Worm (Caenorhabditis elegans): ENCODE results near the gene C06E1.1.
A peak's percentile ranks its signal among the peaks of the same experiment; 100 is the strongest.

Gene C06E1.1

ce11 chrIII:8580802-8581201 is 24.8 kb upstream of the C06E1.1 start, which contains the start of gene doxa-1:
doxa-1 (plus strand) TSS chrIII:8581102.
- TF ChIP-seq unc-55 (GFP tag; optimal IDR thresholded peaks at IDR 0.05) (no peak), syd-9 (tag; optimal IDR thresholded peaks at IDR 0.05) (no peak), dmd-4 (tag; optimal IDR thresholded peaks at IDR 0.05; ENCODE audit: borderline replicate concordance) (no peak), C08G9.2 (tag; optimal IDR thresholded peaks at IDR 0.05) (no peak), unc-86 (tag; optimal IDR thresholded peaks at IDR 0.05) (no peak), hlh-30 (tag; optimal IDR thresholded peaks at IDR 0.05; ENCODE audit: insufficient read depth) (no peak), F13H6.1 (tag; optimal IDR thresholded peaks at IDR 0.05) (no peak), pros-1 (tag; optimal IDR thresholded peaks at IDR 0.05) (no peak), ceh-6 (GFP tag; optimal IDR thresholded peaks at IDR 0.05) (no peak)

DNA sequence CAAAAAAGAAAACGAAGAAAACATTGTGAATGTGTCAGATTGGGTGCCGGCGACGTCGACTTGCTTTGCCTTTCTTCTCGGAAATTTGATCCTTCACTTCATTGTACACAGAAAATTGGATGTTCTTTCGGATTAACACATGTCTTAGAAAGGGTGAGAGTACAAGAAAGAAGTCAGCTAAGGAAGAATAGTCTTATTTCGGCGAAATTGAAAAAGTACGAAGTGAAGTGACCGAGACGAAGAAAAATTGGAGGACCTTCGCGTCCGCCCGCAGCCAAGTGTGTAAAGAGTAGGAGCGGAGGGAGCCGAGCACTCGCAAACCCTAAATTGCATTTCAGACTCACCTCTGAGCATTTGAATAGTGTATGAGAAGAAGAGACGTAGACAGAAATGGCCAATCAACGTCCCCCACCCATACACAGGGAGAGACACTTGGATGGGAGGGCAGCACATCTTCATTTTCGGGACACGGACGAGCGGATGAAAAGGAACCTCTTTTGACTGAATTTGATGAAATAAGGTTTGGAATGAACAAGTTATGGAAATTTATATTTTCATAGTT is 17.0 kb upstream of the C06E1.1 start, which contains the start of gene glr-1:
TSS of gene glr-1 (minus strand) at position 51 of the 562 bp plus-strand sequence.
- TF ChIP-seq pha-2 (tag; optimal IDR thresholded peaks at IDR 0.05) (no peak), fkh-10 (GFP tag; optimal IDR thresholded peaks at IDR 0.05) (peak; percentile 27), lim-6 (tag; optimal IDR thresholded peaks at IDR 0.05) (peak; percentile 35), nfya-1 (tag; optimal IDR thresholded peaks at IDR 0.05) (peak; percentile 35), unc-42 (tag; optimal IDR thresholded peaks at IDR 0.05) (peak; percentile 95), tbx-2 (tag; optimal IDR thresholded peaks at IDR 0.05) (peak; percentile 19), ceh-31 (tag; optimal IDR thresholded peaks at IDR 0.05) (peak; percentile 7), hlh-30 (tag; optimal IDR thresholded peaks at IDR 0.05; ENCODE audit: insufficient read depth) (no peak)

ce11 chrIII:8589195-8589594 is 16.4 kb upstream of the C06E1.1 start, which contains the start of gene fip-3:
fip-3 (minus strand) TSS chrIII:8589488.
- TF ChIP-seq ref-2 (tag; optimal IDR thresholded peaks at IDR 0.05): no peak
- TF ChIP-seq rnt-1 (tag; optimal IDR thresholded peaks at IDR 0.05): no peak
- TF ChIP-seq nhr-232 (tag; optimal IDR thresholded peaks at IDR 0.05): no peak
- no peak for TF ChIP-seq unc-3 (GFP tag; conservative IDR thresholded peaks at IDR 0.05)
- TF ChIP-seq unc-3 (tag; optimal IDR thresholded peaks at IDR 0.05): no peak
- no peak for TF ChIP-seq ceh-48 (tag; optimal IDR thresholded peaks at IDR 0.05)

DNA sequence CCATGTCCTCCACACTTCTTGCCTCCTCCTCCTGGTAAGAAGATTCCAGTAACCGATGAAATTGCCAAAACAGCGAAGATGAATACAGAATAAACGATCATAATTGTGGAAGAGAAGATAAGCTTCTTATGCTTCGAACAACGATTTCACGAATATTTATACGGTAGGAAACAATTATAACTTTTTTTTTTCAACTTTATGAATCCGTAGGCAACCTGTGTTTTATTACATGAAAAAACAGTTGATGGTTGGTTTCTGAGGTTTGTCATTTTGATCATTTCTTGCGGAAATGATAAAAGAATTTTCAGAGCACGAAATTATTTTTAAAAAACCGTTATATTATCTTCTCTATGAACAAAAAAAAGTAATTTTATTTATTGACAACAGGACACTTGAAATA is 14.8 kb upstream of the C06E1.1 start, which contains the start of gene fipr-16:
TSS of gene fipr-16 (minus strand) at position 101 of the 400 bp plus-strand sequence.
- no peak for TF ChIP-seq ceh-24 (tag; optimal IDR thresholded peaks at IDR 0.05)
- no peak for TF ChIP-seq ceh-19 (GFP tag; optimal IDR thresholded peaks at IDR 0.05)
- no peak for TF ChIP-seq C38D4.7 (GFP tag; optimal IDR thresholded peaks at IDR 0.05)
- no peak for TF ChIP-seq dmd-4 (tag; optimal IDR thresholded peaks at IDR 0.05; ENCODE audit: borderline replicate concordance)
- TF ChIP-seq ceh-6 (GFP tag; optimal IDR thresholded peaks at IDR 0.05): no peak
- TF ChIP-seq ama-1 (optimal IDR thresholded peaks at IDR 0.05): no peak
- TF ChIP-seq unc-3 (GFP tag; conservative IDR thresholded peaks at IDR 0.05): no peak
- no peak for TF ChIP-seq unc-3 (tag; optimal IDR thresholded peaks at IDR 0.05)
- TF ChIP-seq pag-3 (tag; optimal IDR thresholded peaks at IDR 0.05; ENCODE audit: borderline replicate concordance): no peak
- no peak for TF ChIP-seq nfya-1 (tag; optimal IDR thresholded peaks at IDR 0.05)
- TF ChIP-seq unc-42 (tag; optimal IDR thresholded peaks at IDR 0.05): no peak
- no peak for TF ChIP-seq fkh-6 (tag; optimal IDR thresholded peaks at IDR 0.05)
- no peak for TF ChIP-seq gmeb-2 (tag; optimal IDR thresholded peaks at IDR 0.05)
- TF ChIP-seq ceh-18 (tag; optimal IDR thresholded peaks at IDR 0.05): no peak
- no peak for TF ChIP-seq C08G9.2 (tag; optimal IDR thresholded peaks at IDR 0.05)
- TF ChIP-seq ceh-45 (GFP tag; IDR thresholded peaks at IDR 0.05): no peak

DNA sequence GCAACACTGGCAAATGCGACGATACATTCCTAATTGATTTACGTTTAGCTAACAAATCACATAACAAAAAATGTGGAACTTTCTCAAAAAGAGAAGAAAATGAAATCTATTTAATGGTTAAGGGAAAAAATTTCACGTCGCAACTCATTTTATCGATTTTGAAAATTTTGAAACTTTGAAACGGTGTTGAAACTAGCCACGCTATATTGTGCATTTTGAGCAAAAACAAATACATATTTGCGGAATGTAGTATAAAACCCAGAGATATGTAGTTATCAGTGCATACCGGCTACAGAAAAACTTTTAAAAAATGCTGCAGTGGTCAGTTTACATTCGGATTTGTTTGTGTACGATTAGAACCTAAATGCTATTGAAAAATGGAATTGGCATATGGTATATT is 12.0 kb upstream of the C06E1.1 start, which contains the start of gene C06E1.7:
TSS of gene C06E1.7 (minus strand) at position 101 of the 400 bp plus-strand sequence.
- TF ChIP-seq sox-2 (GFP tag; IDR thresholded peaks at IDR 0.05) (no peak), ets-4 (tag; optimal IDR thresholded peaks at IDR 0.05) (no peak), pax-1 (tag; optimal IDR thresholded peaks at IDR 0.05) (no peak), ceh-48 (tag; optimal IDR thresholded peaks at IDR 0.05) (no peak), mec-3 (tag; optimal IDR thresholded peaks at IDR 0.05; ENCODE audit: borderline replicate concordance) (no peak), pha-4 (tag; optimal IDR thresholded peaks at IDR 0.05) (no peak), Y22D7AL.16 (tag; optimal IDR thresholded peaks at IDR 0.05) (no peak), dmd-4 (tag; optimal IDR thresholded peaks at IDR 0.05; ENCODE audit: borderline replicate concordance) (no peak), nhr-11 (tag; optimal IDR thresholded peaks at IDR 0.05) (no peak), ceh-24 (tag; optimal IDR thresholded peaks at IDR 0.05) (no peak), che-1 (tag; optimal IDR thresholded peaks at IDR 0.05) (no peak)
